Worm (Caenorhabditis elegans): ENCODE measurements around the gene F58G1.8.

- no peak for TF ChIP-seq tra-4 (tag; optimal IDR thresholded peaks at IDR 0.05)
- no peak for TF ChIP-seq ama-1 (optimal IDR thresholded peaks at IDR 0.05)
- no peak for TF ChIP-seq hnd-1 (tag; optimal IDR thresholded peaks at IDR 0.05)
- TF ChIP-seq ceh-36 (tag; optimal IDR thresholded peaks at IDR 0.05), result no peak
- no peak for TF ChIP-seq ceh-13 (GFP tag; optimal IDR thresholded peaks at IDR 0.05)
- TF ChIP-seq flt-1 (GFP tag; IDR thresholded peaks at IDR 0.05), result no peak
These were observed 14.3 kb upstream of the F58G1.8 start, which contains the start of gene arrd-10 for ce11 chrII:12939801-12940200.
